Fruit fly (Drosophila melanogaster) whole organism, pupa: ENCODE measurements around the gene CG31125.

ENCODE experiments used
- CG10348 ChIP-seq: fragments of 200-800 bp; sonication (Bioruptor generic); IDR thresholded peaks from 2 replicates; pipeline ENCODE4 v1.3.6; 2022; ENCODE audit warnings: missing biosample characterization, missing genetic modification characterization
- CG12605 ChIP-seq: fragments of 200-800 bp; sonication (Bioruptor generic); IDR thresholded peaks from 2 replicates; pipeline ENCODE4 v1.3.6; 2022; ENCODE audit warnings: missing biosample characterization, missing genetic modification characterization
- CG13204 ChIP-seq: fragments of 200-800 bp; sonication (Bioruptor generic); optimal IDR thresholded peaks from 2 replicates; lab custom pipeline; 2018; ENCODE audit warnings: missing biosample characterization, mild to moderate bottlenecking, missing genetic modification characterization, moderate library complexity
- CG14655 ChIP-seq: fragments of 200-800 bp; sonication (Bioruptor generic); optimal IDR thresholded peaks from 3 replicates; lab custom pipeline; 2017; ENCODE audit warnings: mild to moderate bottlenecking, missing biosample characterization, missing genetic modification reagents, missing genetic modification characterization
- CG15710 ChIP-seq: fragments of 200-800 bp; sonication (Bioruptor generic); optimal IDR thresholded peaks from 2 replicates; lab custom pipeline; 2018; ENCODE audit warnings: missing biosample characterization, mild to moderate bottlenecking, missing genetic modification characterization, moderate library complexity
- CG17806 ChIP-seq: fragments of 200-800 bp; sonication (Bioruptor generic); optimal IDR thresholded peaks from 2 replicates; lab custom pipeline; 2018; ENCODE audit warnings: missing biosample characterization, mild to moderate bottlenecking, missing genetic modification characterization, moderate library complexity
- CG32121 ChIP-seq: fragments of 200-800 bp; sonication (Bioruptor generic); IDR thresholded peaks from 2 replicates; pipeline ENCODE4 v1.3.6; 2022; ENCODE audit warnings: missing biosample characterization, missing genetic modification characterization
- CG4496 ChIP-seq: fragments of 200-800 bp; sonication (Bioruptor generic); IDR thresholded peaks from 3 replicates; pipeline ENCODE4 v1.3.6; 2022; ENCODE audit warnings: missing biosample characterization, missing genetic modification characterization
- CG8159 ChIP-seq: fragments of 200-800 bp; sonication (Bioruptor generic); optimal IDR thresholded peaks from 3 replicates; lab custom pipeline; 2018; ENCODE audit warnings: missing biosample characterization, mild to moderate bottlenecking, missing genetic modification characterization, moderate library complexity
- CG8301 ChIP-seq: fragments of 200-800 bp; sonication (Bioruptor generic); optimal IDR thresholded peaks from 2 replicates; lab custom pipeline; 2018; ENCODE audit warnings: missing biosample characterization, mild to moderate bottlenecking, missing genetic modification characterization
- CG9948 ChIP-seq: fragments of 200-800 bp; sonication (Bioruptor generic); optimal IDR thresholded peaks from 2 replicates; lab custom pipeline; 2018; ENCODE audit warnings: missing biosample characterization, mild to moderate bottlenecking, missing genetic modification characterization, moderate library complexity
- EcR ChIP-seq: fragments of 200-800 bp; sonication (Bioruptor generic); optimal IDR thresholded peaks from 3 replicates; lab custom pipeline; 2019; ENCODE audit warnings: missing biosample characterization, missing genetic modification characterization, mild to moderate bottlenecking, moderate library complexity, missing genetic modification reagents
- Ets98B ChIP-seq: fragments of 200-800 bp; sonication (Bioruptor generic); IDR thresholded peaks from 2 replicates; pipeline ENCODE4 v1.3.6; 2022; ENCODE audit warnings: missing biosample characterization, missing genetic modification characterization
- Pif1A ChIP-seq: fragments of 200-800 bp; sonication (Bioruptor generic); optimal IDR thresholded peaks from 3 replicates; lab custom pipeline; 2016; ENCODE audit warnings: missing biosample characterization, missing genetic modification characterization
- Pif1B ChIP-seq: fragments of 200-800 bp; sonication (Bioruptor generic); optimal IDR thresholded peaks from 3 replicates; lab custom pipeline; 2016; ENCODE audit warnings: missing biosample characterization, missing genetic modification characterization
- Snoo ChIP-seq: fragments of 200-800 bp; sonication (Bioruptor generic); optimal IDR thresholded peaks from 3 replicates; lab custom pipeline; 2017; ENCODE audit warnings: missing biosample characterization, mild to moderate bottlenecking, missing genetic modification characterization, inconsistent platforms
- fd96Ca ChIP-seq: fragments of 200-800 bp; sonication (Bioruptor generic); IDR thresholded peaks from 3 replicates; pipeline ENCODE4 v1.3.6; 2022; ENCODE audit warnings: missing biosample characterization, missing genetic modification characterization
- gl ChIP-seq: fragments of 200-800 bp; sonication (Bioruptor generic); optimal IDR thresholded peaks from 2 replicates; lab custom pipeline; 2018; ENCODE audit warnings: missing biosample characterization, mild to moderate bottlenecking, missing genetic modification characterization
- rn ChIP-seq: fragments of 200-800 bp; sonication (Bioruptor generic); IDR thresholded peaks from 2 replicates; pipeline ENCODE4 v1.3.6; 2022; ENCODE audit warnings: missing biosample characterization, missing genetic modification characterization

CG31125 gene

dm6 chr3R:24608316-24608715 is 46.3 kb downstream of the CG31125 start:
- TF ChIP-seq Pif1A (GFP tag; lab: Kevin White, UChicago) = no peak
- TF ChIP-seq Ets98B (GFP tag; lab: Robert Waterston, UW) = no peak
- TF ChIP-seq rn (GFP tag; lab: Robert Waterston, UW) = no peak
- no peak for TF ChIP-seq CG13204 (GFP tag; lab: Kevin White, UChicago)
- no peak for TF ChIP-seq EcR (GFP tag; lab: Kevin White, UChicago)
- peak; percentile 3 for TF ChIP-seq CG17806 (tag; lab: Kevin White, UChicago)
- TF ChIP-seq gl (tag; lab: Kevin White, UChicago) = peak; percentile 29
- TF ChIP-seq CG8159 (tag; lab: Kevin White, UChicago) = peak; percentile 23

dm6 chr3R:24606868-24607267 is 47.8 kb downstream of the CG31125 start:
- TF ChIP-seq CG12605 = no peak
- TF ChIP-seq EcR (GFP tag; lab: Kevin White, UChicago) = peak; percentile 59
- TF ChIP-seq, all 21 proteins: peak for 1

- TF ChIP-seq gl (tag; lab: Kevin White, UChicago) (no peak), CG32121 (GFP tag; lab: Robert Waterston, UW) (0 out of 2 replicates have a peak, but pooled peaks have one; percentile 18)
These were observed 50.5 kb downstream of the CG31125 start for dm6 chr3R:24604165-24604564.

- TF ChIP-seq CG8159 (tag; lab: Kevin White, UChicago) (peak; percentile 25), Snoo (tag; lab: Kevin White, UChicago) (peak; percentile 48), CG14655 (GFP tag; lab: Kevin White, UChicago) (peak; percentile 37), CG8301 (tag; lab: Kevin White, UChicago) (no peak), gl (tag; lab: Kevin White, UChicago) (peak; percentile 40), CG9948 (tag; lab: Kevin White, UChicago) (peak; percentile 10), Pif1B (peak; percentile 18), Pif1A (GFP tag; lab: Kevin White, UChicago) (peak; percentile 40), CG15710 (tag; lab: Kevin White, UChicago) (peak; percentile 47), CG4496 (GFP tag; lab: Robert Waterston, UW) (no peak), CG17806 (tag; lab: Kevin White, UChicago) (peak; percentile 15), fd96Ca (no peak), EcR (GFP tag; lab: Kevin White, UChicago) (peak; percentile 91), CG10348 (GFP tag; lab: Robert Waterston, UW) (no peak), CG13204 (GFP tag; lab: Kevin White, UChicago) (peak; percentile 48)
- TF ChIP-seq, all 21 proteins: peak for 11
These were observed 51.1 kb downstream of the CG31125 start for dm6 chr3R:24603399-24604131.
